Fruit fly (Drosophila melanogaster): ENCODE data around the gene if.

dm6 chrX:16716649-16717048 is 66.6 kb downstream of the if start:
- no peak for TF ChIP-seq cic (GFP tag; optimal IDR thresholded peaks at IDR 0.05)
- no peak for TF ChIP-seq Mnt (GFP tag; optimal IDR thresholded peaks at IDR 0.05)
- no peak for TF ChIP-seq CG7045 (GFP tag; optimal IDR thresholded peaks at IDR 0.05)
- TF ChIP-seq CG14711 (tag; optimal IDR thresholded peaks at IDR 0.05) = no peak
- no peak for TF ChIP-seq CG12768 (GFP tag; optimal IDR thresholded peaks at IDR 0.05)
- no peak for TF ChIP-seq CG11617 (GFP tag; optimal IDR thresholded peaks at IDR 0.05)
- TF ChIP-seq cnc (optimal IDR thresholded peaks at IDR 0.05) = no peak
- no peak for TF ChIP-seq Clk (GFP tag; optimal IDR thresholded peaks at IDR 0.05)
- TF ChIP-seq ovo (GFP tag; optimal IDR thresholded peaks at IDR 0.05) = no peak
- no peak for TF ChIP-seq tj (GFP tag; optimal IDR thresholded peaks at IDR 0.05)
- TF ChIP-seq kay (GFP tag; ENCODE audit: borderline replicate concordance) = no peak
- TF ChIP-seq CG7101 (tag; optimal IDR thresholded peaks at IDR 0.05) = no peak

All from whole organism, adult.